Worm (Caenorhabditis elegans): ENCODE results near the gene C08B6.5.

Gene C08B6.5

DNA sequence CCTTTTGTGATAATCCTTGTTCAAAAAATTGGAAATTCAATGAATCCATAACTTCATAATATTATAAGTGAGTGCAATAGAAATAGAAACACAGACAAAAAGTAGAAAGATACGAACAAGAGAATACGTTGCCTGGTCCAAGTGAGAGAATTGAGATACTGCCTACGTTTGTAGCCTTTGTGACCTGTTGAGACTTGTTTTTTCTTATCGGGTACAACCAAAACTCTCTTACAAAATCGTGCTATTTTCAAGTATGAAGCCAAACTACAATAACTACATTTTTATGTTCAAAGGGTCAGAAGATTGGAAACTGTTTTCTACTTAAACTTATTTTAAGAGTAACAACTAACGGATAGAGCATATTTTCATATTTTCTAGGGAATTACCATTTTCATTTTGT, 35.9 kb upstream of the C08B6.5 start, which contains the start of gene nhr-205 (continued):
- no peak for TF ChIP-seq tbx-2 (tag; optimal IDR thresholded peaks at IDR 0.05)
- no peak for TF ChIP-seq ztf-4 (tag; optimal IDR thresholded peaks at IDR 0.05)
- TF ChIP-seq blmp-1 (tag; optimal IDR thresholded peaks at IDR 0.05), result no peak
- no peak for TF ChIP-seq pqm-1 (tag; optimal IDR thresholded peaks at IDR 0.05)
- TF ChIP-seq Y116A8C.19 (tag; optimal IDR thresholded peaks at IDR 0.05; ENCODE audit: borderline replicate concordance), result no peak
- no peak for TF ChIP-seq lin-13 (GFP tag; optimal IDR thresholded peaks at IDR 0.05)
- no peak for TF ChIP-seq lin-14 (GFP tag; optimal IDR thresholded peaks at IDR 0.05)
- no peak for TF ChIP-seq ztf-11 (tag; optimal IDR thresholded peaks at IDR 0.05)
- no peak for TF ChIP-seq C16A3.4 (tag; optimal IDR thresholded peaks at IDR 0.05)
- no peak for TF ChIP-seq ceh-88 (GFP tag; IDR thresholded peaks at IDR 0.05)
- no peak for TF ChIP-seq unc-30 (tag; optimal IDR thresholded peaks at IDR 0.05)
- peak; percentile 12 for TF ChIP-seq nhr-77 (tag; optimal IDR thresholded peaks at IDR 0.05)
- TF ChIP-seq nhr-84 (tag; optimal IDR thresholded peaks at IDR 0.05), result no peak
- TF ChIP-seq nhr-90 (tag; optimal IDR thresholded peaks at IDR 0.05; ENCODE audit: poor library complexity), result no peak
- no peak for TF ChIP-seq unc-98 (GFP tag; IDR thresholded peaks at IDR 0.05)

DNA sequence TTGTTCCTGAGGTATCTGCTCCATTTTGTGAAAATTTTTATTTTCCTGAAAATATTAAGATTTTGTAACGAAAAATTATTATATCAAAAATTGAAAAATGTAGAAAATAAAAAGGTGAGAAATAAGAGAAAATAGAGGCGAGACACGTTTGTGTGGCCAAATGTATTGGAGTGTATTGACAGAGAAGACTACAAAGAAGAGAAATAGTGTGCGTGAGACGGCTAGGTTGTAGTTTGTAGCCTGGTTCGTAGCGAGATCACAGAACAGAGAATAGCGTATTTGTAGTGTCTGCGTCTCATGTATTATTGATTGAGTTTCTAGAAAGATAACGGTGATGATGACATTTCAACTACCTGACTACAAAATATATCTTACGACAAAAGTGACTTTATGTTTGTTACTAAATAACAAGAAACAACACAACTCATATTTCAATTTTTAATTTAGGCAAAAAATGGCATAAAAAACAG, 33.5 kb upstream of the C08B6.5 start, which contains the start of gene nhr-12:
Gene nhr-12 (minus strand): TSS at position 51 of the 470 bp plus-strand sequence.
- TF ChIP-seq unc-30 (tag; optimal IDR thresholded peaks at IDR 0.05) (no peak), lin-35 (GFP tag; optimal IDR thresholded peaks at IDR 0.05) (peak in 1 of 2 experiments; percentile 7), ets-5 (GFP tag; IDR thresholded peaks at IDR 0.05) (no peak), tlp-1 (tag; optimal IDR thresholded peaks at IDR 0.05) (no peak), nhr-47 (tag; optimal IDR thresholded peaks at IDR 0.05) (no peak), swsn-7 (tag; optimal IDR thresholded peaks at IDR 0.05) (no peak), C04F5.9 (tag; optimal IDR thresholded peaks at IDR 0.05) (no peak), F16B12.6 (tag; optimal IDR thresholded peaks at IDR 0.05) (no peak), sup-37 (GFP tag; optimal IDR thresholded peaks at IDR 0.05) (no peak), ces-1 (GFP tag; optimal IDR thresholded peaks at IDR 0.05) (no peak), snpc-4 (tag; optimal IDR thresholded peaks at IDR 0.05) (no peak), alr-1 (tag; optimal IDR thresholded peaks at IDR 0.05; ENCODE audit: borderline replicate concordance) (no peak), jun-1 (tag; optimal IDR thresholded peaks at IDR 0.05) (no peak), ceh-90 (tag; optimal IDR thresholded peaks at IDR 0.05) (no peak), nhr-76 (tag; optimal IDR thresholded peaks at IDR 0.05) (no peak), xbp-1 (tag; optimal IDR thresholded peaks at IDR 0.05) (no peak), efl-1 (optimal IDR thresholded peaks at IDR 0.05) (peak; percentile 1 to 9), efl-1 (GFP tag; optimal IDR thresholded peaks at IDR 0.05 in 1 of 2) (no peak), unc-130 (tag; optimal IDR thresholded peaks at IDR 0.05) (no peak), tbx-2 (tag; optimal IDR thresholded peaks at IDR 0.05) (no peak), blmp-1 (tag; optimal IDR thresholded peaks at IDR 0.05) (peak; percentile 8), nhr-19 (GFP tag; conservative IDR thresholded peaks at IDR 0.05) (no peak), ceh-82 (tag; optimal IDR thresholded peaks at IDR 0.05) (no peak), sox-4 (tag; optimal IDR thresholded peaks at IDR 0.05) (no peak), nhr-237 (tag; optimal IDR thresholded peaks at IDR 0.05) (no peak), egl-27 (tag; optimal IDR thresholded peaks at IDR 0.05) (no peak), pag-3 (tag; optimal IDR thresholded peaks at IDR 0.05; ENCODE audit: borderline replicate concordance, insufficient read depth) (no peak), nhr-28 (tag; optimal IDR thresholded peaks at IDR 0.05) (no peak), C16A3.4 (tag; optimal IDR thresholded peaks at IDR 0.05) (no peak), nhr-11 (tag; optimal IDR thresholded peaks at IDR 0.05) (no peak), ceh-88 (GFP tag; IDR thresholded peaks at IDR 0.05) (no peak), rnt-1 (tag; optimal IDR thresholded peaks at IDR 0.05) (no peak), mab-9 (GFP tag; IDR thresholded peaks at IDR 0.05) (no peak), nhr-71 (tag; optimal IDR thresholded peaks at IDR 0.05) (peak; percentile 50), ztf-4 (tag; optimal IDR thresholded peaks at IDR 0.05) (no peak), lin-39 (tag; optimal IDR thresholded peaks at IDR 0.05) (no peak), unc-86 (tag; optimal IDR thresholded peaks at IDR 0.05) (no peak), isw-1 (GFP tag; IDR thresholded peaks at IDR 0.05) (no peak), nhr-20 (tag; optimal IDR thresholded peaks at IDR 0.05) (peak; percentile 59), aha-1 (tag; optimal IDR thresholded peaks at IDR 0.05) (no peak), vab-15 (tag; optimal IDR thresholded peaks at IDR 0.05) (no peak)
